Fruit fly (Drosophila melanogaster) whole organism, embryonic: ENCODE results near the gene CG11454.

Source experiments
- B-H1 ChIP-seq: fragments of 200-800 bp; sonication (Bioruptor generic); IDR thresholded peaks from 3 replicates; pipeline ENCODE4 v1.3.6; 2022; ENCODE audit warnings: missing biosample characterization, missing genetic modification characterization
- CG10267 ChIP-seq: fragments of 200-800 bp; sonication (Bioruptor generic); optimal IDR thresholded peaks from 2 replicates; lab custom pipeline; 2018; ENCODE audit warnings: missing biosample characterization, mild to moderate bottlenecking, missing genetic modification characterization, moderate library complexity
- CG11093 ChIP-seq: fragments of 200-800 bp; sonication (Bioruptor generic); IDR thresholded peaks from 3 replicates; pipeline ENCODE4 v1.3.6; 2022; ENCODE audit warnings: missing biosample characterization, missing genetic modification characterization
- CG1529 ChIP-seq: fragments of 200-800 bp; sonication (Bioruptor generic); optimal IDR thresholded peaks from 3 replicates; lab custom pipeline; 2018; ENCODE audit warnings: missing biosample characterization, missing genetic modification characterization
- CG15479 ChIP-seq: fragments of 200-800 bp; sonication (Bioruptor generic); optimal IDR thresholded peaks from 3 replicates; lab custom pipeline; 2019; ENCODE audit warnings: missing biosample characterization, mild to moderate bottlenecking, missing genetic modification characterization, moderate library complexity
- CG18599 ChIP-seq: fragments of 200-800 bp; sonication (Bioruptor generic); optimal IDR thresholded peaks from 3 replicates; lab custom pipeline; 2017; ENCODE audit warnings: missing biosample characterization, missing genetic modification characterization, mild to moderate bottlenecking, moderate library complexity, missing genetic modification reagents
- CG18619 ChIP-seq: fragments of 200-800 bp; sonication (Bioruptor generic); optimal IDR thresholded peaks from 3 replicates; lab custom pipeline; 2017; ENCODE audit warnings: missing biosample characterization, mild to moderate bottlenecking, missing genetic modification characterization
- CG6765 ChIP-seq: fragments of 200-800 bp; sonication (Bioruptor generic); optimal IDR thresholded peaks from 3 replicates; lab custom pipeline; 2017; ENCODE audit warnings: missing biosample characterization, mild to moderate bottlenecking, missing genetic modification characterization
- CG7357 ChIP-seq: fragments of 200-800 bp; sonication (Bioruptor generic); IDR thresholded peaks from 3 replicates; pipeline ENCODE4 v1.3.6; 2022; ENCODE audit warnings: missing biosample characterization, missing genetic modification characterization
- CG9437 ChIP-seq: fragments of 200-800 bp; sonication (Bioruptor generic); optimal IDR thresholded peaks from 2 replicates; lab custom pipeline; 2018; ENCODE audit warnings: missing biosample characterization, mild to moderate bottlenecking, missing genetic modification characterization
- CTCF ChIP-seq: fragments of 200-800 bp; sonication (Bioruptor generic); optimal IDR thresholded peaks from 2 replicates; lab custom pipeline; 2017; ENCODE audit warnings: missing biosample characterization, mild to moderate bottlenecking, missing genetic modification characterization, moderate library complexity
- CoRest ChIP-seq: fragments of 200-800 bp; sonication (Bioruptor generic); optimal IDR thresholded peaks from 3 replicates; lab custom pipeline; 2018; ENCODE audit warnings: missing biosample characterization, mild to moderate bottlenecking, missing genetic modification characterization, moderate library complexity
- D19A ChIP-seq: fragments of 200-800 bp; optimal IDR thresholded peaks from 3 replicates; lab custom pipeline; 2019; ENCODE audit warnings: missing biosample characterization, mild to moderate bottlenecking, missing genetic modification characterization, moderate library complexity
- Dad ChIP-seq: fragments of 200-800 bp; sonication (Bioruptor generic); optimal IDR thresholded peaks from 3 replicates; lab custom pipeline; 2016; ENCODE audit warnings: missing biosample characterization, missing genetic modification characterization
- Doc3 ChIP-seq: fragments of 200-800 bp; sonication (Bioruptor generic); IDR thresholded peaks from 3 replicates; pipeline ENCODE4 v1.3.6; 2022; ENCODE audit warnings: missing biosample characterization, missing genetic modification characterization; ENCODE audit not compliant: partially characterized antibody
- Dp ChIP-seq: fragments of 200-800 bp; sonication (Bioruptor generic); optimal IDR thresholded peaks from 2 replicates; lab custom pipeline; 2018; ENCODE audit warnings: missing biosample characterization, mild to moderate bottlenecking, missing genetic modification characterization, moderate library complexity
- Drgx ChIP-seq: fragments of 200-800 bp; sonication (Bioruptor generic); IDR thresholded peaks from 2 replicates; pipeline ENCODE4 v1.3.6; 2022; ENCODE audit warnings: missing biosample characterization, missing genetic modification characterization
- E2f1 ChIP-seq: fragments of 200-800 bp; sonication (Bioruptor generic); IDR thresholded peaks from 2 replicates; pipeline ENCODE4 v1.3.6; 2022; ENCODE audit warnings: missing biosample characterization, missing genetic modification characterization
- Ets97D ChIP-seq: fragments of 200-800 bp; sonication (Bioruptor generic); optimal IDR thresholded peaks from 3 replicates; lab custom pipeline; 2016; ENCODE audit warnings: missing biosample characterization, missing genetic modification characterization
- Gsc ChIP-seq: fragments of 200-800 bp; sonication (Bioruptor generic); IDR thresholded peaks from 2 replicates; pipeline ENCODE4 v1.3.6; 2022; ENCODE audit warnings: missing biosample characterization, missing genetic modification characterization
- H15 ChIP-seq: fragments of 200-800 bp; sonication (Bioruptor generic); IDR thresholded peaks from 3 replicates; pipeline ENCODE4 v1.3.6; 2022; ENCODE audit warnings: missing biosample characterization, missing genetic modification characterization
- Hey ChIP-seq: fragments of 200-800 bp; sonication (Bioruptor generic); optimal IDR thresholded peaks from 3 replicates; lab custom pipeline; 2018; ENCODE audit warnings: missing biosample characterization, mild to moderate bottlenecking, missing genetic modification characterization
- HmgZ ChIP-seq: fragments of 200-800 bp; sonication (Bioruptor generic); optimal IDR thresholded peaks from 2 replicates; lab custom pipeline; 2018; ENCODE audit warnings: missing biosample characterization, mild to moderate bottlenecking, missing genetic modification characterization
- NfI ChIP-seq: fragments of 200-800 bp; sonication (Bioruptor generic); optimal IDR thresholded peaks from 3 replicates; lab custom pipeline; 2018; ENCODE audit warnings: missing biosample characterization, mild to moderate bottlenecking, missing genetic modification characterization, moderate library complexity
- Ptx1 ChIP-seq: fragments of 200-800 bp; sonication (Bioruptor generic); IDR thresholded peaks from 2 replicates; pipeline ENCODE4 v1.3.6; 2022; ENCODE audit warnings: missing biosample characterization, missing genetic modification characterization
- Sin3A ChIP-seq: fragments of >200 bp; optimal IDR thresholded peaks from 2 replicates; lab custom pipeline; 2018
- Tbp ChIP-seq: fragments of >200 bp; optimal IDR thresholded peaks from 2 replicates; lab custom pipeline; 2018; ENCODE audit warnings: missing biosample characterization, missing genetic modification characterization
- amos ChIP-seq: fragments of 200-800 bp; sonication (Bioruptor generic); IDR thresholded peaks from 2 replicates; pipeline ENCODE4 v1.3.6; 2022; ENCODE audit warnings: missing biosample characterization, missing genetic modification characterization; ENCODE audit not compliant: partially characterized antibody
- bsh ChIP-seq, 2 experiments: fragments of 200-800 bp; sonication (Bioruptor generic); optimal IDR thresholded peaks; 2 replicates each; lab custom pipeline; 2017 to 2018; ENCODE audit warnings: mild to moderate bottlenecking in 2 of 2, missing biosample characterization in 2 of 2, missing genetic modification characterization in 2 of 2, moderate library complexity in 1 of 2
- dmrt11E ChIP-seq: fragments of 200-800 bp; sonication (Bioruptor generic); optimal IDR thresholded peaks from 3 replicates; lab custom pipeline; 2018; ENCODE audit warnings: missing biosample characterization, mild to moderate bottlenecking, missing genetic modification characterization, moderate library complexity
- ems ChIP-seq: fragments of 200-800 bp; sonication (Bioruptor generic); optimal IDR thresholded peaks from 3 replicates; lab custom pipeline; 2016; ENCODE audit warnings: missing biosample characterization, missing genetic modification characterization
- gcm ChIP-seq: fragments of 200-800 bp; sonication (Bioruptor generic); optimal IDR thresholded peaks from 2 replicates; lab custom pipeline; 2019; ENCODE audit warnings: missing biosample characterization, mild to moderate bottlenecking, missing genetic modification characterization, moderate library complexity
- gem ChIP-seq: fragments of 200-800 bp; sonication (Bioruptor generic); optimal IDR thresholded peaks from 2 replicates; lab custom pipeline; 2019; ENCODE audit warnings: missing biosample characterization, mild to moderate bottlenecking, missing genetic modification characterization, moderate library complexity
- gsb-n ChIP-seq: fragments of 200-800 bp; sonication (Bioruptor generic); optimal IDR thresholded peaks from 3 replicates; lab custom pipeline; 2018; ENCODE audit warnings: missing biosample characterization, mild to moderate bottlenecking, missing genetic modification characterization
- h ChIP-seq: fragments of >200 bp; optimal IDR thresholded peaks from 2 replicates; lab custom pipeline; 2017
- ham ChIP-seq: fragments of 200-800 bp; sonication (Bioruptor generic); IDR thresholded peaks from 2 replicates; pipeline ENCODE4 v1.3.6; 2022; ENCODE audit warnings: missing biosample characterization, missing genetic modification characterization
- jumu ChIP-seq: fragments of 200-800 bp; sonication (Bioruptor generic); optimal IDR thresholded peaks from 3 replicates; lab custom pipeline; 2016; ENCODE audit warnings: missing biosample characterization, missing genetic modification characterization
- knrl ChIP-seq: fragments of 200-800 bp; sonication (Bioruptor generic); IDR thresholded peaks from 3 replicates; pipeline ENCODE4 v1.3.6; 2022; ENCODE audit warnings: missing biosample characterization, missing genetic modification characterization; ENCODE audit not compliant: partially characterized antibody
- oc ChIP-seq: fragments of 200-800 bp; sonication (Bioruptor generic); optimal IDR thresholded peaks from 2 replicates; lab custom pipeline; 2018; ENCODE audit warnings: missing biosample characterization, mild to moderate bottlenecking, missing genetic modification characterization, moderate library complexity
- p53 ChIP-seq: fragments of 200-800 bp; sonication (Bioruptor generic); optimal IDR thresholded peaks from 2 replicates; lab custom pipeline; 2016; ENCODE audit warnings: missing biosample characterization, missing genetic modification characterization
- pfk ChIP-seq: fragments of 200-800 bp; sonication (Bioruptor generic); optimal IDR thresholded peaks from 2 replicates; lab custom pipeline; 2018; ENCODE audit warnings: missing biosample characterization, mild to moderate bottlenecking, missing genetic modification characterization, moderate library complexity
- ranshi ChIP-seq: fragments of 200-800 bp; sonication (Bioruptor generic); IDR thresholded peaks from 2 replicates; pipeline ENCODE4 v1.3.6; 2022; ENCODE audit warnings: missing biosample characterization, missing genetic modification characterization
- run ChIP-seq: fragments of 200-800 bp; sonication (Bioruptor generic); optimal IDR thresholded peaks from 3 replicates; lab custom pipeline; 2018; ENCODE audit warnings: missing biosample characterization, mild to moderate bottlenecking, missing genetic modification characterization
- salm ChIP-seq: fragments of 200-800 bp; sonication (Bioruptor generic); optimal IDR thresholded peaks from 2 replicates; lab custom pipeline; 2018; ENCODE audit warnings: missing biosample characterization, mild to moderate bottlenecking, missing genetic modification characterization
- scrt ChIP-seq: fragments of 200-800 bp; sonication (Bioruptor generic); optimal IDR thresholded peaks from 2 replicates; lab custom pipeline; 2018; ENCODE audit warnings: missing biosample characterization, mild to moderate bottlenecking, missing genetic modification characterization, moderate library complexity
- slbo ChIP-seq: fragments of 200-800 bp; sonication (Bioruptor generic); IDR thresholded peaks from 2 replicates; pipeline ENCODE4 v1.3.6; 2022; ENCODE audit warnings: missing biosample characterization, missing genetic modification characterization
- sqz ChIP-seq: fragments of 200-800 bp; sonication (Bioruptor generic); optimal IDR thresholded peaks from 3 replicates; lab custom pipeline; 2018; ENCODE audit warnings: missing biosample characterization, mild to moderate bottlenecking, missing genetic modification characterization
- tio ChIP-seq: fragments of 200-800 bp; sonication (Bioruptor generic); optimal IDR thresholded peaks from 2 replicates; lab custom pipeline; 2017; ENCODE audit warnings: missing biosample characterization, missing genetic modification characterization, inconsistent platforms
- toy ChIP-seq: fragments of 200-800 bp; sonication (Bioruptor generic); IDR thresholded peaks from 2 replicates; pipeline ENCODE4 v1.3.6; 2022; ENCODE audit warnings: missing biosample characterization, missing genetic modification characterization
- tx ChIP-seq: fragments of 200-800 bp; sonication (Bioruptor generic); optimal IDR thresholded peaks from 2 replicates; lab custom pipeline; 2016; ENCODE audit warnings: missing biosample characterization, missing genetic modification characterization
- zen ChIP-seq: fragments of 200-800 bp; sonication (Bioruptor generic); optimal IDR thresholded peaks from 3 replicates; lab custom pipeline; 2018; ENCODE audit warnings: missing biosample characterization, mild to moderate bottlenecking, missing genetic modification characterization, moderate library complexity

The CG11454 gene

DNA sequence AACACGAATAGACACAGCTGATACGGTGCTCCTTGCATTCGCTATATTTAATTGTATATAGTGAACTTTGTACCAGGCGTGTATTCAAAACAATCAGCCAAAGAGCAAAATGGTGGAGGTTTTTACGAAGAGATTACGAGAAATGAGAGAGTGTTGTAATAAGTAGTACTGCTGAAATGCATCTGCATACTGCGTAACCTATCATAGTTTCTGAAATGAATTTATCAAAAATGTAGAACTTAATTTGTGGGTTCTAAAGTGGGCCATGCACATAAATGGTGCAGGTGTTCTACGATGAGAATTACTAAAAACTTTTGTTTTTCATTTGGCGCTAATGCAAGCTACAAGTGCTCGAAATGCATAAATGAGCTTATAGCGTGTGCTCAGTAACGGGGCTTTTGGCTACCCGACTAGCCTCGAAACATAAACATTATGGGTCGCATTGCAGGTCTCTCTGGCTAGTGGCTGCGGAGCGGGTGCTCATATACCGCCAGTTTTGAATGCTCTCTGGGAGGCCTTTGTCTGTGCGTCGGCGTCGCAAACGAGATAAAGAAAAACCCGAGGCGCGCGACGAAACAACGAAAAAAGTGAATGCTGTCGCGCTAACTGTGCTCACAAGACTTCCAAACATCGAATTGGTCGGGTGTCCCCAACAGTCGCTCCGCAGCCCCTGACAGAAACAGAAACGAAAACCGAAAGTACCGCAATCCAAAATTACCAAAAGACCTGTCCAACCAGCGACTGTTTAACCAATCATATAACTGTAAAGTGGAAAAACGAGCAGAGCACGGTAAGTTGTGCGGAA, 11.5 kb upstream of the CG11454 start, which contains the start of gene Gs1:
Gene Gs1, plus strand, starts transcription at position 612 of the 805 bp plus-strand sequence.
- no peak for TF ChIP-seq Ets97D
- peak; percentile 46 for TF ChIP-seq Hey (tag; lab: Kevin White, UChicago)
- TF ChIP-seq slbo (GFP tag; lab: Robert Waterston, UW) = no peak
- no peak for TF ChIP-seq CG7357 (GFP tag; lab: Robert Waterston, UW)
- TF ChIP-seq Doc3 (GFP tag; lab: Robert Waterston, UW) = peak; percentile 14; the same call in 1 of the 3 replicates
- TF ChIP-seq CTCF = peak; percentile 41
- peak; percentile 14 for TF ChIP-seq pfk (GFP tag; lab: Kevin White, UChicago)
- no peak for TF ChIP-seq tx (GFP tag; lab: Kevin White, UChicago)
- no peak for TF ChIP-seq ham
- TF ChIP-seq knrl = no peak
- no peak for TF ChIP-seq h (lab: Kevin White, UChicago)
- TF ChIP-seq H15 = no peak
- no peak for TF ChIP-seq p53 (GFP tag; lab: Kevin White, UChicago)
- peak; percentile 58 for TF ChIP-seq Drgx (GFP tag; lab: Robert Waterston, UW)
- peak; percentile 48 for TF ChIP-seq oc (tag; lab: Kevin White, UChicago)
- no peak for TF ChIP-seq toy (GFP tag; lab: Robert Waterston, UW)
- TF ChIP-seq ranshi (GFP tag; lab: Robert Waterston, UW) = no peak; the same call in 1 of the 2 replicates
- peak; percentile 18 for TF ChIP-seq Dp (GFP tag; lab: Kevin White, UChicago)
- no peak for TF ChIP-seq zen
- TF ChIP-seq tio (GFP tag; lab: Kevin White, UChicago) = no peak
- TF ChIP-seq ems (GFP tag; lab: Kevin White, UChicago) = no peak
- TF ChIP-seq gcm (GFP tag; lab: Kevin White, UChicago) = peak; percentile 39
- TF ChIP-seq D19A (tag; lab: Kevin White, UChicago) = peak; percentile 46
- TF ChIP-seq Tbp = no peak
- TF ChIP-seq CoRest (tag; lab: Kevin White, UChicago) = no peak
- TF ChIP-seq CG18599 (GFP tag; lab: Kevin White, UChicago) = peak; percentile 71
- TF ChIP-seq Ptx1 (GFP tag; lab: Robert Waterston, UW) = no peak
- no peak for TF ChIP-seq CG18619
- no peak for TF ChIP-seq Gsc (GFP tag; lab: Robert Waterston, UW)
- TF ChIP-seq CG11093 (GFP tag; lab: Robert Waterston, UW) = no peak
- TF ChIP-seq HmgZ (tag; lab: Kevin White, UChicago) = peak; percentile 81
- TF ChIP-seq Sin3A (lab: Kevin White, UChicago) = no peak
- peak; percentile 35 for TF ChIP-seq CG6765
- TF ChIP-seq CG10267 (tag; lab: Kevin White, UChicago) = peak; percentile 13
- peak; percentile 17 for TF ChIP-seq CG1529 (GFP tag; lab: Kevin White, UChicago)
- TF ChIP-seq jumu (GFP tag; lab: Kevin White, UChicago) = no peak
- TF ChIP-seq gem (tag; lab: Kevin White, UChicago) = no peak
- peak; percentile 7 for TF ChIP-seq run (tag; lab: Kevin White, UChicago)
- TF ChIP-seq CG9437 (GFP tag; lab: Kevin White, UChicago) = no peak
- peak; percentile 41 for TF ChIP-seq scrt (GFP tag; lab: Kevin White, UChicago)
- no peak; the same call in 2 of the 3 replicates for TF ChIP-seq B-H1 (GFP tag; lab: Robert Waterston, UW)
- TF ChIP-seq bsh (GFP tag; optimal IDR thresholded peaks at IDR 0.05; lab: Kevin White, UChicago) = peak in 1 of 2 experiments; percentile 66
- peak; percentile 57 for TF ChIP-seq salm (tag; lab: Kevin White, UChicago)
- peak; percentile 37 for TF ChIP-seq NfI
- TF ChIP-seq dmrt11E (tag; lab: Kevin White, UChicago) = no peak
- no peak for TF ChIP-seq CG15479 (GFP tag; lab: Kevin White, UChicago)
- TF ChIP-seq Dad = no peak
- peak; percentile 66 for TF ChIP-seq sqz
- peak; percentile 10; the same call in 1 of the 2 replicates for TF ChIP-seq amos (GFP tag; lab: Robert Waterston, UW)
- TF ChIP-seq gsb-n = peak; percentile 27
- TF ChIP-seq E2f1 (GFP tag; lab: Robert Waterston, UW) = no peak
